Worm (Caenorhabditis elegans) whole organism, L1 larva: Measurements from ENCODE around the gene oac-49.
A peak's percentile ranks its signal among the peaks of the same experiment; 100 is the strongest.

Experiments used
- C34B4.2 ChIP-seq: sonication (generic microtip); optimal IDR thresholded peaks from 2 replicates; lab custom pipeline; 2017; ENCODE audit warnings: mild to moderate bottlenecking, missing genetic modification characterization, missing compliant biosample characterization
- aha-1 ChIP-seq: fragments of 150-350 bp; optimal IDR thresholded peaks from 2 replicates; lab custom pipeline; 2014; ENCODE audit warnings: missing biosample characterization, missing genetic modification characterization
- aly-2 ChIP-seq: fragments of 150-350 bp; optimal IDR thresholded peaks from 2 replicates; lab custom pipeline; 2014; ENCODE audit warnings: missing biosample characterization, missing genetic modification characterization
- blmp-1 ChIP-seq: fragments of 150-350 bp; optimal IDR thresholded peaks from 2 replicates; lab custom pipeline; 2014; ENCODE audit warnings: missing biosample characterization, missing genetic modification characterization
- ceh-63 ChIP-seq: fragments of 200-800 bp; sonication (Bioruptor generic); optimal IDR thresholded peaks from 2 replicates; lab custom pipeline; 2018; ENCODE audit warnings: mild to moderate bottlenecking, missing genetic modification characterization, missing compliant biosample characterization
- ceh-82 ChIP-seq, 3 experiments: fragments of 150-350 bp in 1 of 3; sonication (generic microtip) in 2 of 3; optimal IDR thresholded peaks; 2 replicates each; lab custom pipeline; 2014 to 2017; ENCODE audit warnings: missing biosample characterization in 3 of 3, missing genetic modification characterization in 3 of 3
- ceh-90 ChIP-seq: sonication (generic microtip); optimal IDR thresholded peaks from 2 replicates; lab custom pipeline; 2016; ENCODE audit warnings: missing genetic modification characterization, missing compliant biosample characterization
- dpl-1 ChIP-seq, 3 experiments: fragments of 150-350 bp in 2 of 3; sonication (generic microtip) in 1 of 3; optimal IDR thresholded peaks; 2 replicates each; lab custom pipeline; 2014 to 2017; ENCODE audit warnings: missing biosample characterization in 3 of 3, missing genetic modification characterization in 3 of 3, missing genetic modification reagents in 3 of 3
- efl-1 ChIP-seq, 4 experiments: fragments of 150-350 bp; optimal IDR thresholded peaks in 3 of 4; peaks in 1 of 4; 1 replicate in 1 of 4; 2 replicates in 3 of 4; lab custom pipeline; 2014; ENCODE audit warnings: missing biosample characterization in 2 of 4, missing genetic modification characterization in 2 of 4, missing genetic modification reagents in 2 of 4
- egl-13 ChIP-seq: sonication (generic microtip); optimal IDR thresholded peaks from 2 replicates; lab custom pipeline; 2016; ENCODE audit warnings: missing genotype, missing genetic modification reagents, missing genetic modification characterization, missing compliant biosample characterization
- egl-27 ChIP-seq, 2 experiments: fragments of 150-350 bp in 1 of 2; sonication (generic microtip); optimal IDR thresholded peaks; 3 replicates each; lab custom pipeline; 2017 to 2018; ENCODE audit warnings: missing biosample characterization in 2 of 2, missing genetic modification characterization in 2 of 2, missing genetic modification reagents in 2 of 2
- elt-3 ChIP-seq, 6 experiments: fragments of 150-350 bp in 1 of 6; sonication (generic microtip); optimal IDR thresholded peaks; 2 replicates each; lab custom pipeline; 2017 to 2018; ENCODE audit warnings: missing biosample characterization in 6 of 6, missing genetic modification characterization in 6 of 6, inconsistent platforms in 1 of 6
- fos-1 ChIP-seq: fragments of 150-350 bp; optimal IDR thresholded peaks from 2 replicates; lab custom pipeline; 2014; ENCODE audit warnings: missing biosample characterization, missing genetic modification characterization
- hlh-17 ChIP-seq: fragments of 200-800 bp; sonication (Bioruptor generic); optimal IDR thresholded peaks from 2 replicates; lab custom pipeline; 2018; ENCODE audit warnings: missing genetic modification characterization, mild to moderate bottlenecking, missing compliant biosample characterization, moderate library complexity, borderline replicate concordance
- isw-1 ChIP-seq: fragments of 200-800 bp; sonication (Bioruptor generic); IDR thresholded peaks from 2 replicates; pipeline ENCODE4 v1.3.6; 2022; ENCODE audit warnings: missing genetic modification characterization, missing compliant biosample characterization
- lin-13 ChIP-seq: fragments of 150-350 bp; optimal IDR thresholded peaks from 2 replicates; lab custom pipeline; 2014; ENCODE audit warnings: missing biosample characterization, missing genetic modification reagents, missing genetic modification characterization
- lin-14 ChIP-seq: fragments of 200-800 bp; sonication (Bioruptor generic); optimal IDR thresholded peaks from 2 replicates; lab custom pipeline; 2018; ENCODE audit warnings: mild to moderate bottlenecking, missing genetic modification characterization, moderate library complexity, missing compliant biosample characterization
- lin-35 ChIP-seq, 2 experiments: fragments of 150-350 bp; optimal IDR thresholded peaks; 2 replicates each; lab custom pipeline; 2014; ENCODE audit warnings: missing biosample characterization in 2 of 2, missing genetic modification characterization in 2 of 2, missing genetic modification reagents in 2 of 2
- lir-3 ChIP-seq: sonication (generic microtip); optimal IDR thresholded peaks from 2 replicates; lab custom pipeline; 2016; ENCODE audit warnings: mild to moderate bottlenecking, missing genetic modification characterization, moderate library complexity, missing compliant biosample characterization; ENCODE audit not compliant: poor library complexity
- mdl-1 ChIP-seq, 2 experiments: fragments of 150-350 bp; optimal IDR thresholded peaks; 2 replicates each; lab custom pipeline; 2014 to 2017; ENCODE audit warnings: missing biosample characterization in 2 of 2, missing genetic modification characterization in 2 of 2, inconsistent platforms in 1 of 2
- mep-1 ChIP-seq: fragments of 150-350 bp; optimal IDR thresholded peaks from 2 replicates; lab custom pipeline; 2014; ENCODE audit warnings: missing biosample characterization, missing genetic modification characterization
- nhr-12 ChIP-seq: sonication (generic microtip); optimal IDR thresholded peaks from 2 replicates; lab custom pipeline; 2017; ENCODE audit warnings: missing biosample characterization, missing genetic modification characterization
- nhr-19 ChIP-seq: fragments of 200-800 bp; sonication (Bioruptor generic); conservative IDR thresholded peaks from 2 replicates; pipeline ENCODE4 v1.3.6; 2022; ENCODE audit warnings: missing genetic modification characterization, missing compliant biosample characterization
- nhr-28 ChIP-seq: fragments of 150-350 bp; optimal IDR thresholded peaks from 2 replicates; lab custom pipeline; 2014; ENCODE audit warnings: missing biosample characterization, missing genetic modification characterization
- nhr-77 ChIP-seq: fragments of 150-350 bp; optimal IDR thresholded peaks from 2 replicates; lab custom pipeline; 2014; ENCODE audit warnings: missing biosample characterization, missing genetic modification characterization
- nhr-90 ChIP-seq: sonication (generic microtip); optimal IDR thresholded peaks from 2 replicates; lab custom pipeline; 2016; ENCODE audit warnings: mild to moderate bottlenecking, missing genetic modification characterization, missing compliant biosample characterization; ENCODE audit not compliant: poor library complexity
- pax-3 ChIP-seq: fragments of 200-800 bp; sonication (Bioruptor generic); optimal IDR thresholded peaks from 2 replicates; lab custom pipeline; 2018; ENCODE audit warnings: mild to moderate bottlenecking, missing genetic modification characterization, moderate library complexity, missing compliant biosample characterization
- sox-4 ChIP-seq: sonication (generic microtip); optimal IDR thresholded peaks from 2 replicates; lab custom pipeline; 2016; ENCODE audit warnings: missing genetic modification characterization, missing compliant biosample characterization
- sptf-1 ChIP-seq: fragments of 150-350 bp; optimal IDR thresholded peaks from 2 replicates; lab custom pipeline; 2014; ENCODE audit warnings: missing biosample characterization, missing genetic modification characterization
- unc-130 ChIP-seq: fragments of 150-350 bp; optimal IDR thresholded peaks from 2 replicates; lab custom pipeline; 2017; ENCODE audit warnings: missing biosample characterization, missing genetic modification characterization, inconsistent platforms
- unc-62 ChIP-seq: fragments of 150-350 bp; optimal IDR thresholded peaks from 2 replicates; lab custom pipeline; 2014; ENCODE audit warnings: missing biosample characterization, missing genetic modification reagents, missing genetic modification characterization
- unc-98 ChIP-seq: fragments of 200-800 bp; sonication (Bioruptor generic); IDR thresholded peaks from 2 replicates; pipeline ENCODE4 v1.3.6; 2022; ENCODE audit warnings: missing genetic modification characterization, missing compliant biosample characterization
- xbp-1 ChIP-seq: sonication (generic microtip); optimal IDR thresholded peaks from 2 replicates; lab custom pipeline; 2016; ENCODE audit warnings: missing genetic modification characterization, missing compliant biosample characterization
- zag-1 ChIP-seq: fragments of 150-350 bp; optimal IDR thresholded peaks from 2 replicates; lab custom pipeline; 2014; ENCODE audit warnings: missing biosample characterization, missing genetic modification characterization
- ztf-4 ChIP-seq: fragments of 150-350 bp; optimal IDR thresholded peaks from 2 replicates; lab custom pipeline; 2014; ENCODE audit warnings: missing biosample characterization, missing genetic modification characterization

oac-49 gene

DNA sequence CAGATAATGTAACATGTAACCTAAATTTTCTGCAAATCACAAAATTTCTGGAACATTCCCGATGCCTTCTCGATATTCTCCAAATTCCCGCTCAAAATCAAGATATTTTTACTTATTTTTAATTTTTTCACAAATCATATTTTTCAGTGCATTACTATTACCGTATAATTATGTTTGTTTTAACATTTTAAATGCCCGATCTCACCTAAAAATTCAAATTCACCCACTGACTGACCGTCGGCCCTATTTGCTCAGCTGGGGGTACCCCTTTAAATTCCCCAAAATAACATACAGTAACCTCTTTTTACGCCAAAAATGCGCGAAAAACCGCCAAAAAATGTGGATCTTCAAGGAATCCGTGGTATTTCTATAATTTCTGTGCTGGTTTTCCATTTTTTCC is at the start of gene oac-49:
oac-49 (plus strand) TSS at position 301 of the 400 bp plus-strand sequence.
- no peak for TF ChIP-seq pax-3
- TF ChIP-seq mep-1 (tag; lab: Kevin White, UChicago), result no peak
- no peak for TF ChIP-seq elt-3 (tag; optimal IDR thresholded peaks at IDR 0.05; lab: Kevin White, UChicago)
- TF ChIP-seq sptf-1, result no peak
- TF ChIP-seq blmp-1 (tag; lab: Kevin White, UChicago), result no peak
- no peak for TF ChIP-seq unc-98 (GFP tag; lab: Robert Waterston, UW)
- no peak for TF ChIP-seq egl-13 (tag; lab: Kevin White, UChicago)
- TF ChIP-seq zag-1 (tag; lab: Kevin White, UChicago), result no peak
- TF ChIP-seq aly-2 (tag; lab: Kevin White, UChicago), result no peak
- TF ChIP-seq nhr-77 (tag; lab: Kevin White, UChicago), result no peak
- no peak for TF ChIP-seq unc-130 (tag; lab: Kevin White, UChicago)
- no peak for TF ChIP-seq mdl-1 (tag; optimal IDR thresholded peaks at IDR 0.05; lab: Kevin White, UChicago)
- no peak for TF ChIP-seq nhr-12 (tag; lab: Kevin White, UChicago)
- no peak for TF ChIP-seq nhr-28 (tag; lab: Kevin White, UChicago)
- no peak for TF ChIP-seq fos-1
- no peak for TF ChIP-seq aha-1 (tag; lab: Kevin White, UChicago)
- TF ChIP-seq lin-14 (GFP tag; lab: Kevin White, UChicago), result no peak
- TF ChIP-seq lin-13 (GFP tag; lab: Kevin White, UChicago), result no peak

DNA sequence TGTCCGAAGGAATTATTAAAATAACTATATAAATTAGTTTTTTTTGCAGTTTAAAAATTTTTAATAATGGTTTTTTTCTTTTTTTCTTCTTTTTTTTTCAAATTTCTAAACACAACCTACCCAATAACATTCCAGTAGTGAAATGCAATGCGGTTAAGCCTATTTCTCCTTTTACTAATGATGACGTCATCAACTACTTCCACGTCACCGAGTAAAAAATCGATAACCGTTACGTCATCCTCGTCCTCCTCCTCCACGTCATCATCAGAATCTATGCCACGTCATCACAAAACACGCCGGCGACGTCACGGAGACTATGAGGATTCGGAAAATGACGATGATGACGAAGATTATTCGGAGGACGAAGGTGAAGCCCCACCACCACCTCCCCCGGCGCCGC is 43.1 kb upstream of the oac-49 start, which contains the start of gene hot-2:
hot-2 (plus strand) TSS at position 134 of the 400 bp plus-strand sequence.
- TF ChIP-seq efl-1 (optimal IDR thresholded peaks at IDR 0.05; lab: Kevin White, UChicago) (no peak), efl-1 (GFP tag; optimal IDR thresholded peaks at IDR 0.05 in 1 of 2; lab: Kevin White, UChicago) (peak in 1 of 2 experiments; percentile 2), egl-27 (tag; optimal IDR thresholded peaks at IDR 0.05; lab: Kevin White, UChicago) (no peak), sox-4 (tag; lab: Kevin White, UChicago) (no peak)

DNA sequence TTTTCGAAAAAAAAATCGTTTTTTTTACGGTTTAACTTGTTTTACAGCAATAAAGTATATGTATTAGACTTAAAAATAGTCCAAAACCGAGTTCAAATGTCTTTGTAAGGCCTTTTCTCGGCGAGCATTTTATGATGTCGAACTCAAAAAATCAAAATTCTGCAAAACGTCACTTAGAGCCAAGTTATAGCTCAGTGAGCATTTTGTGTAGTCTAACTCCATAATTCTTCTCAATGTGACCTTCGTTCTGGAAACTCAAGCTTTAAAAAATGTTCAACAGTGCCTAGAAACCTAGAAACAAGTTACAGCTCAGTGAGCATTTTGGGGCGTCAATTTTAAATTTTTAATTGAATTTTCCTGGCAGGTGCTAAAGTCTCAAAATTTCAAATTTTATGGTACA is 42.1 kb upstream of the oac-49 start:
- TF ChIP-seq C34B4.2 (tag; lab: Kevin White, UChicago), result no peak
- TF ChIP-seq sox-4 (tag; lab: Kevin White, UChicago), result no peak
- TF ChIP-seq mep-1 (tag; lab: Kevin White, UChicago), result no peak
- no peak for TF ChIP-seq ceh-90 (tag; lab: Kevin White, UChicago)
- TF ChIP-seq hlh-17 (GFP tag; lab: Kevin White, UChicago), result no peak
- TF ChIP-seq ceh-82 (tag; optimal IDR thresholded peaks at IDR 0.05; lab: Kevin White, UChicago), result no peak
- TF ChIP-seq nhr-28 (tag; lab: Kevin White, UChicago), result no peak
- TF ChIP-seq nhr-77 (tag; lab: Kevin White, UChicago), result no peak
- TF ChIP-seq, all 84 proteins: peak for 0

DNA sequence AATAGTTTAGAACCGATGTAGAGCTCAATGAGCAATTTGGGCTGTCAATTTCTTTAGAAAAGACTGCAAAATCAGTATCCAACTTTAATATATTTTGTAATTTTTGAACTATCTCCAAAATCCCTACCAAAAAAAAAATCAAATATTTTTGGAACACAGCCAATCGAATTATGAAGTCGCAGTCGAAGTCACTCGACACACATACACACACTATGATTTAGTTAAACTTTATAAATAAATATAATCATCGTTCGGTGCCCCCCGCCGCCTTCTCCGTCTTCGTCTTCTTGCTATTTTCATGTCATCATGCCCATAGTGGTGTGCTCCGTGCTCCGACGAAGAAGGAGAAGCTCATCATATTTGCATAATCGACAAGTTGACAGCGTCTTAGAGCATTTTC is 40.7 kb upstream of the oac-49 start:
- no peak for TF ChIP-seq lir-3 (tag; lab: Kevin White, UChicago)
- TF ChIP-seq sox-4 (tag; lab: Kevin White, UChicago), result no peak
- no peak for TF ChIP-seq lin-35 (GFP tag; optimal IDR thresholded peaks at IDR 0.05; lab: Kevin White, UChicago)
- TF ChIP-seq sptf-1, result no peak
- no peak for TF ChIP-seq unc-62
- no peak for TF ChIP-seq ceh-63 (GFP tag; lab: Kevin White, UChicago)
- no peak for TF ChIP-seq ztf-4 (tag; lab: Kevin White, UChicago)
- TF ChIP-seq dpl-1 (GFP tag; optimal IDR thresholded peaks at IDR 0.05; lab: Kevin White, UChicago), result no peak
- TF ChIP-seq isw-1 (GFP tag; lab: Robert Waterston, UW), result no peak
- TF ChIP-seq nhr-90 (tag; lab: Kevin White, UChicago), result no peak

DNA sequence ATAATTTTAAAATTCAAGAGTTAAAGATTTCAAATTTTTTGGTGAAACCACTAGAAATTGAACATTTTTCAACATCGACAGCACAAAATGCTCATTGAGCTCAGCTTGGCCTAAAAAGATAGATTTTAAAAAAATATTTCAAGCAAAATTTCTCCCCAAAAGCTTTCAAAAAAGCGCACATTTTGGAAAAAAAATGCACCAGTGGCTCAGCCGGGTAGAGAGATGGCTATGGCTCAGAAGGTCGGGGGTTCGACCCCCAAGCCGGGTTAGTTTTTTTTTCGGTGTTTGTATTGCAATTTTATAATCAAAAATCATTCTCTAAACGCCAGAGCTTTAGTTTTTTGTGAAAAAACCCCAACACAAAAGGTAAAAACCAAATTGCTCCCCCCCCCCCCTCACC is 40.0 kb upstream of the oac-49 start:
- TF ChIP-seq nhr-19 (GFP tag; lab: Robert Waterston, UW) (0 out of 2 replicates have a peak, but pooled peaks have one; percentile 2), xbp-1 (tag; lab: Kevin White, UChicago) (no peak)
